Fruit fly (Drosophila melanogaster) whole organism, embryonic: ENCODE measurements around the gene CG4465.
A peak's percentile ranks its signal among the peaks of the same experiment; 100 is the strongest.

Experiments used
- Atf3 ChIP-seq: fragments of 200-800 bp; sonication (Bioruptor generic); optimal IDR thresholded peaks from 3 replicates; lab custom pipeline; 2016; ENCODE audit warnings: missing biosample characterization, missing genetic modification characterization
- C15 ChIP-seq: fragments of 200-800 bp; sonication (Bioruptor generic); IDR thresholded peaks from 3 replicates; pipeline ENCODE4 v1.3.6; 2022; ENCODE audit warnings: missing biosample characterization, missing genetic modification characterization
- CG10366 ChIP-seq: fragments of 200-800 bp; sonication (Bioruptor generic); IDR thresholded peaks from 2 replicates; pipeline ENCODE4 v1.3.6; 2022; ENCODE audit warnings: missing biosample characterization, missing genetic modification characterization
- CG12219 ChIP-seq: fragments of 200-800 bp; sonication (Bioruptor generic); optimal IDR thresholded peaks from 3 replicates; lab custom pipeline; 2018; ENCODE audit warnings: missing biosample characterization, mild to moderate bottlenecking, missing genetic modification characterization
- CG13296 ChIP-seq: fragments of 200-800 bp; sonication (Bioruptor generic); optimal IDR thresholded peaks from 3 replicates; lab custom pipeline; 2018; ENCODE audit warnings: missing biosample characterization, mild to moderate bottlenecking, missing genetic modification characterization
- CG14860 ChIP-seq: fragments of 200-800 bp; sonication (Bioruptor generic); IDR thresholded peaks from 3 replicates; pipeline ENCODE4 v1.3.6; 2022; ENCODE audit warnings: missing biosample characterization, missing genetic modification characterization; ENCODE audit not compliant: partially characterized antibody
- CG14965 ChIP-seq: fragments of 200-800 bp; sonication (Bioruptor generic); optimal IDR thresholded peaks from 2 replicates; lab custom pipeline; 2016; ENCODE audit warnings: missing biosample characterization, missing genetic modification characterization, borderline replicate concordance
- CG1603 ChIP-seq: fragments of 200-800 bp; sonication (Bioruptor generic); optimal IDR thresholded peaks from 2 replicates; lab custom pipeline; 2019; ENCODE audit warnings: missing biosample characterization, mild to moderate bottlenecking, missing genetic modification characterization, moderate library complexity
- CG1647 ChIP-seq: fragments of 200-800 bp; sonication (Bioruptor generic); optimal IDR thresholded peaks from 3 replicates; lab custom pipeline; 2016; ENCODE audit warnings: missing biosample characterization, missing genetic modification characterization
- CG18011 ChIP-seq: fragments of 200-800 bp; sonication (Bioruptor generic); optimal IDR thresholded peaks from 2 replicates; lab custom pipeline; 2017; ENCODE audit warnings: missing biosample characterization, missing genetic modification characterization, mild to moderate bottlenecking, moderate library complexity, missing genotype
- CG42726 ChIP-seq: fragments of 200-800 bp; sonication (Bioruptor generic); IDR thresholded peaks from 2 replicates; pipeline ENCODE4 v1.3.6; 2022; ENCODE audit warnings: missing biosample characterization, missing genetic modification characterization; ENCODE audit not compliant: partially characterized antibody
- CG7987 ChIP-seq: fragments of 200-800 bp; sonication (Bioruptor generic); optimal IDR thresholded peaks from 2 replicates; lab custom pipeline; 2018; ENCODE audit warnings: missing biosample characterization, mild to moderate bottlenecking, missing genetic modification characterization, moderate library complexity
- CG8281 ChIP-seq: fragments of 200-800 bp; sonication (Bioruptor generic); optimal IDR thresholded peaks from 2 replicates; lab custom pipeline; 2018; ENCODE audit warnings: missing biosample characterization, mild to moderate bottlenecking, missing genetic modification characterization, moderate library complexity
- CG8388 ChIP-seq: fragments of 200-800 bp; sonication (Bioruptor generic); optimal IDR thresholded peaks from 2 replicates; lab custom pipeline; 2019; ENCODE audit warnings: missing biosample characterization, mild to moderate bottlenecking, missing genetic modification characterization, moderate library complexity
- Deaf1 ChIP-seq: fragments of 200-800 bp; optimal IDR thresholded peaks from 3 replicates; lab custom pipeline; 2019; ENCODE audit warnings: missing biosample characterization, mild to moderate bottlenecking, missing genetic modification characterization, moderate library complexity
- ERR ChIP-seq: fragments of 200-800 bp; sonication (Bioruptor generic); optimal IDR thresholded peaks from 2 replicates; lab custom pipeline; 2016; ENCODE audit warnings: missing biosample characterization, missing genetic modification characterization
- HmgD ChIP-seq: fragments of 200-800 bp; sonication (Bioruptor generic); optimal IDR thresholded peaks from 3 replicates; lab custom pipeline; 2016; ENCODE audit warnings: missing biosample characterization, missing genetic modification characterization
- Lim3 ChIP-seq: fragments of 200-800 bp; sonication (Bioruptor generic); IDR thresholded peaks from 2 replicates; pipeline ENCODE4 v1.3.6; 2022; ENCODE audit warnings: missing biosample characterization, missing genetic modification characterization
- Lpt ChIP-seq: fragments of >200 bp; optimal IDR thresholded peaks from 2 replicates; lab custom pipeline; 2018; ENCODE audit warnings: missing biosample characterization, missing genetic modification characterization
- Mes4 ChIP-seq: fragments of 200-800 bp; sonication (Bioruptor generic); optimal IDR thresholded peaks from 2 replicates; lab custom pipeline; 2016; ENCODE audit warnings: missing biosample characterization, missing genetic modification characterization
- Myb ChIP-seq: fragments of 200-800 bp; sonication (Bioruptor generic); optimal IDR thresholded peaks from 2 replicates; lab custom pipeline; 2016; ENCODE audit warnings: missing biosample characterization, missing genetic modification characterization
- cato ChIP-seq: fragments of 200-800 bp; sonication (Bioruptor generic); optimal IDR thresholded peaks from 2 replicates; lab custom pipeline; 2016; ENCODE audit warnings: missing biosample characterization, missing genetic modification characterization, borderline replicate concordance
- ci ChIP-seq: fragments of 200-800 bp; sonication (Bioruptor generic); IDR thresholded peaks from 3 replicates; pipeline ENCODE4 v1.3.6; 2022; ENCODE audit warnings: missing biosample characterization, missing genetic modification characterization
- disco-r ChIP-seq: fragments of 200-800 bp; sonication (Bioruptor generic); optimal IDR thresholded peaks from 2 replicates; lab custom pipeline; 2016; ENCODE audit warnings: missing biosample characterization, missing genetic modification characterization
- fd64A ChIP-seq: fragments of 200-800 bp; sonication (Bioruptor generic); optimal IDR thresholded peaks from 3 replicates; lab custom pipeline; 2018; ENCODE audit warnings: missing biosample characterization, mild to moderate bottlenecking, missing genetic modification characterization
- gem ChIP-seq: fragments of 200-800 bp; sonication (Bioruptor generic); optimal IDR thresholded peaks from 2 replicates; lab custom pipeline; 2019; ENCODE audit warnings: missing biosample characterization, mild to moderate bottlenecking, missing genetic modification characterization, moderate library complexity
- gro ChIP-seq: fragments of 200-800 bp; sonication (Bioruptor generic); optimal IDR thresholded peaks from 2 replicates; lab custom pipeline; 2016; ENCODE audit warnings: missing biosample characterization, missing genetic modification characterization
- inv ChIP-seq: fragments of 200-800 bp; sonication (Bioruptor generic); IDR thresholded peaks from 2 replicates; pipeline ENCODE4 v1.3.6; 2022; ENCODE audit warnings: missing biosample characterization, missing genetic modification characterization; ENCODE audit not compliant: partially characterized antibody
- lilli ChIP-seq: fragments of 200-800 bp; sonication (Bioruptor generic); optimal IDR thresholded peaks from 3 replicates; lab custom pipeline; 2016; ENCODE audit warnings: missing biosample characterization, missing genetic modification characterization
- lmd ChIP-seq: fragments of 200-800 bp; sonication (Bioruptor generic); IDR thresholded peaks from 2 replicates; pipeline ENCODE4 v1.3.6; 2022; ENCODE audit warnings: missing biosample characterization, missing genetic modification characterization
- lola ChIP-seq, 3 experiments: fragments of >200 bp in 2 of 3; fragments of 200-800 bp in 1 of 3; sonication (Bioruptor generic) in 1 of 3; optimal IDR thresholded peaks; 2 replicates each; lab custom pipeline; 2017 to 2019; ENCODE audit warnings: missing biosample characterization in 3 of 3, missing genetic modification characterization in 3 of 3, mild to moderate bottlenecking in 1 of 3, moderate library complexity in 1 of 3
- maf-S ChIP-seq: fragments of 200-800 bp; sonication (Bioruptor generic); optimal IDR thresholded peaks from 2 replicates; lab custom pipeline; 2016; ENCODE audit warnings: missing biosample characterization, missing genetic modification characterization
- mam ChIP-seq: fragments of 200-800 bp; sonication (Bioruptor generic); optimal IDR thresholded peaks from 3 replicates; lab custom pipeline; 2016; ENCODE audit warnings: missing biosample characterization, missing genetic modification characterization
- mirr ChIP-seq: fragments of 200-800 bp; sonication (Bioruptor generic); optimal IDR thresholded peaks from 3 replicates; lab custom pipeline; 2018; ENCODE audit warnings: missing biosample characterization, mild to moderate bottlenecking, missing genetic modification characterization
- nmo ChIP-seq: fragments of 200-800 bp; sonication (Bioruptor generic); optimal IDR thresholded peaks from 2 replicates; lab custom pipeline; 2018; ENCODE audit warnings: missing biosample characterization, mild to moderate bottlenecking, missing genetic modification characterization, moderate library complexity
- pb ChIP-seq: fragments of 200-800 bp; sonication (Bioruptor generic); optimal IDR thresholded peaks from 3 replicates; lab custom pipeline; 2016; ENCODE audit warnings: missing biosample characterization, missing genetic modification characterization
- peb ChIP-seq: fragments of 200-800 bp; sonication (Bioruptor generic); IDR thresholded peaks from 2 replicates; pipeline ENCODE4 v1.3.6; 2022; ENCODE audit warnings: missing biosample characterization, missing genetic modification characterization
- phol ChIP-seq: fragments of 200-800 bp; sonication (Bioruptor generic); optimal IDR thresholded peaks from 3 replicates; lab custom pipeline; 2018; ENCODE audit warnings: missing biosample characterization, mild to moderate bottlenecking, missing genetic modification characterization, moderate library complexity
- pum ChIP-seq: fragments of 200-800 bp; sonication (Bioruptor generic); optimal IDR thresholded peaks from 2 replicates; lab custom pipeline; 2016; ENCODE audit warnings: missing biosample characterization, missing genetic modification characterization
- pzg ChIP-seq: fragments of 200-800 bp; sonication (Bioruptor generic); optimal IDR thresholded peaks from 3 replicates; lab custom pipeline; 2018; ENCODE audit warnings: missing biosample characterization, mild to moderate bottlenecking, missing genetic modification characterization, moderate library complexity
- rib ChIP-seq: fragments of 200-800 bp; sonication (Bioruptor generic); IDR thresholded peaks from 2 replicates; pipeline ENCODE4 v1.3.6; 2022; ENCODE audit warnings: missing biosample characterization, missing genetic modification characterization
- ro ChIP-seq: fragments of 200-800 bp; sonication (Bioruptor generic); IDR thresholded peaks from 2 replicates; pipeline ENCODE4 v1.3.6; 2022; ENCODE audit warnings: missing biosample characterization, missing genetic modification characterization
- sc ChIP-seq, 3 experiments: fragments of >200 bp in 2 of 3; fragments of 200-800 bp in 1 of 3; sonication (Bioruptor generic) in 1 of 3; optimal IDR thresholded peaks; 2 replicates in 2 of 3; 3 replicates in 1 of 3; lab custom pipeline; 2017; ENCODE audit warnings: mild to moderate bottlenecking in 1 of 3, missing biosample characterization in 1 of 3, missing genetic modification characterization in 1 of 3, missing genetic modification reagents in 1 of 3
- sens ChIP-seq: fragments of 200-800 bp; sonication (Bioruptor generic); peaks from one replicate; lab custom pipeline; 2016; ENCODE audit warnings: missing biosample characterization, missing genetic modification characterization
- sim ChIP-seq: fragments of 200-800 bp; sonication (Bioruptor generic); IDR thresholded peaks from 2 replicates; pipeline ENCODE4 v1.3.6; 2022; ENCODE audit warnings: missing biosample characterization, missing genetic modification characterization
- stc ChIP-seq: fragments of 200-800 bp; sonication (Bioruptor generic); IDR thresholded peaks from 2 replicates; pipeline ENCODE4 v1.3.6; 2022; ENCODE audit warnings: missing biosample characterization, missing genetic modification characterization
- tap ChIP-seq: fragments of 200-800 bp; optimal IDR thresholded peaks from 3 replicates; lab custom pipeline; 2019; ENCODE audit warnings: missing biosample characterization, mild to moderate bottlenecking, missing genetic modification characterization, moderate library complexity
- ttk ChIP-seq: fragments of 200-800 bp; sonication (Bioruptor generic); IDR thresholded peaks from 2 replicates; pipeline ENCODE4 v2.1.2; 2022; ENCODE audit warnings: missing biosample characterization, missing genetic modification characterization
- vvl ChIP-seq: fragments of 200-800 bp; sonication (Bioruptor generic); IDR thresholded peaks from 2 replicates; pipeline ENCODE4 v1.3.6; 2022; ENCODE audit warnings: missing biosample characterization, missing genetic modification characterization
- zen2 ChIP-seq: fragments of 200-800 bp; sonication (Bioruptor generic); IDR thresholded peaks from 3 replicates; pipeline ENCODE4 v1.3.6; 2022; ENCODE audit warnings: missing biosample characterization, missing genetic modification characterization; ENCODE audit not compliant: partially characterized antibody

The CG4465 gene

DNA sequence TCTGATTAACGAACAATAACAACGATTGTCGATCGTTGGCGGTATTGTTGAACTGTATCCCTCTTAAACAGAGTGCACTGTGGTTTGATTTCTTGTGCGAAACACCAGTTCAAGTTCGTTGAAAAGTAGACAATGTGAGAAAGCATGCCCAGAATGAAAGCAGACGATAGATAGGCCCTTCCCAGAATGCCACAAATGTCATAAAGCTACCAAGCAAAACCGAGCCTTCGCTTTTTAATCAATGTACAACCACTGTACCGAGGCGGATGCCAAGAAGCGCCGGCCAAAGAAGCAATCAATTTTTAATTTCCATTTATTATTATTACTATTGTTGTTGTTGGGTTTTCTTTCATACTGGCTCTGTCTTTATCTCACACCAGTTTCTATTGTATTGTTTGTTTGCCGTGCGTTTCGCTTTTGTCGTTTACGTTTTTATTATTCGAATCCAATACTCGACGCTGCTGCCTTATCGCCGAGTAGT, 8.7 kb downstream of the CG4465 start (continued):
- TF ChIP-seq mirr (peak; percentile 10), sc (optimal IDR thresholded peaks at IDR 0.05; lab: Kevin White, UChicago) (no peak), sc (GFP tag; optimal IDR thresholded peaks at IDR 0.05; lab: Kevin White, UChicago) (peak; percentile 61), Lpt (GFP tag; lab: Kevin White, UChicago) (no peak), lola (GFP tag; optimal IDR thresholded peaks at IDR 0.05; lab: Kevin White, UChicago) (peak in 1 of 3 experiments; percentile 11), gem (tag; lab: Kevin White, UChicago) (peak; percentile 89), Atf3 (GFP tag; lab: Kevin White, UChicago) (peak; percentile 78), Lim3 (GFP tag; lab: Robert Waterston, UW) (peak; percentile 66), maf-S (GFP tag; lab: Kevin White, UChicago) (peak; percentile 76), mam (GFP tag; lab: Kevin White, UChicago) (peak; percentile 89), sens (GFP tag; lab: Kevin White, UChicago) (peak; percentile 96), pb (GFP tag; lab: Kevin White, UChicago) (peak; percentile 70), pum (peak; percentile 64), lilli (GFP tag; lab: Kevin White, UChicago) (peak; percentile 91), ro (GFP tag; lab: Robert Waterston, UW) (peak; percentile 69), CG12219 (peak; percentile 87), cato (GFP tag; lab: Kevin White, UChicago) (peak; percentile 69), inv (GFP tag; lab: Robert Waterston, UW) (no peak), C15 (GFP tag; lab: Robert Waterston, UW) (no peak), vvl (peak; percentile 94), CG7987 (GFP tag; lab: Kevin White, UChicago) (peak; percentile 37), CG14965 (GFP tag; lab: Kevin White, UChicago) (no peak), CG8388 (GFP tag; lab: Kevin White, UChicago) (peak; percentile 73), tap (tag; lab: Kevin White, UChicago) (peak; percentile 74), CG18011 (GFP tag; lab: Kevin White, UChicago) (peak; percentile 52), CG13296 (GFP tag; lab: Kevin White, UChicago) (peak; percentile 53), CG14860 (GFP tag; lab: Robert Waterston, UW) (no peak), Mes4 (peak; percentile 42), sim (GFP tag; lab: Robert Waterston, UW) (peak; percentile 60; the same call in 1 of the 2 replicates), CG8281 (tag; lab: Kevin White, UChicago) (peak; percentile 34), Deaf1 (tag; lab: Kevin White, UChicago) (peak; percentile 47), stc (GFP tag; lab: Robert Waterston, UW) (peak; percentile 86), zen2 (no peak), CG42726 (GFP tag; lab: Robert Waterston, UW) (no peak), ttk (peak; percentile 82), pzg (GFP tag; lab: Kevin White, UChicago) (no peak), lmd (GFP tag; lab: Robert Waterston, UW) (peak; percentile 87), gro (GFP tag; lab: Kevin White, UChicago) (peak; percentile 87), rib (peak; percentile 68), CG10366 (GFP tag; lab: Robert Waterston, UW) (peak; percentile 92), fd64A (GFP tag; lab: Kevin White, UChicago) (peak; percentile 76), nmo (GFP tag; lab: Kevin White, UChicago) (peak; percentile 60), ERR (GFP tag; lab: Kevin White, UChicago) (peak; percentile 14), CG1647 (GFP tag; lab: Kevin White, UChicago) (peak; percentile 82), disco-r (GFP tag; lab: Kevin White, UChicago) (peak; percentile 63), Myb (peak; percentile 65), HmgD (GFP tag; lab: Kevin White, UChicago) (peak; percentile 37), peb (peak; percentile 67), ci (GFP tag; lab: Robert Waterston, UW) (peak; percentile 95), phol (tag; lab: Kevin White, UChicago) (peak; percentile 76), CG1603 (tag; lab: Kevin White, UChicago) (peak; percentile 90)
